Worm (Caenorhabditis elegans) whole organism, L4 larva: ENCODE data around the gene C50E10.1.

ENCODE experiments used
- aly-2 ChIP-seq: sonication (generic microtip); optimal IDR thresholded peaks from 2 replicates; lab custom pipeline; 2018; ENCODE audit warnings: missing biosample characterization, missing genetic modification characterization
- ama-1 ChIP-seq: fragments of 150-350 bp; optimal IDR thresholded peaks from 2 replicates; lab custom pipeline; 2014; ENCODE audit warnings: inconsistent platforms, mixed read lengths
- lin-39 ChIP-seq: fragments of 150-350 bp; optimal IDR thresholded peaks from 2 replicates; lab custom pipeline; 2014; ENCODE audit warnings: missing biosample characterization, missing genetic modification reagents, missing genetic modification characterization
- nhr-28 ChIP-seq: fragments of 150-350 bp; optimal IDR thresholded peaks from 2 replicates; lab custom pipeline; 2014; ENCODE audit warnings: missing biosample characterization, missing genetic modification characterization
- pha-4 ChIP-seq, 2 experiments: fragments of 150-350 bp in 1 of 2; fragments of 200-800 bp in 1 of 2; sonication (Bioruptor generic) in 1 of 2; IDR thresholded peaks in 1 of 2; optimal IDR thresholded peaks in 1 of 2; 2 replicates each; pipeline versions ENCODE4 v1.3.6 to Lab custom; 2014 to 2022; ENCODE audit warnings: missing genetic modification characterization in 2 of 2, missing genetic modification reagents in 2 of 2, missing biosample characterization in 1 of 2, missing compliant biosample characterization in 1 of 2
- zfp-3 ChIP-seq: fragments of 200-800 bp; sonication (Bioruptor generic); conservative IDR thresholded peaks from 2 replicates; pipeline ENCODE4 v1.3.6; 2022; ENCODE audit warnings: missing genetic modification reagents, missing genetic modification characterization, missing compliant biosample characterization

- TF ChIP-seq aly-2 (tag; lab: Kevin White, UChicago), result no peak
- TF ChIP-seq lin-39 (tag; lab: Kevin White, UChicago), result no peak
- no peak for TF ChIP-seq pha-4 (GFP tag; IDR thresholded peaks at IDR 0.05; lab: Robert Waterston, UW)
- no peak for TF ChIP-seq pha-4 (tag; optimal IDR thresholded peaks at IDR 0.05; lab: Kevin White, UChicago)
- no peak for TF ChIP-seq nhr-28 (tag; lab: Kevin White, UChicago)
- TF ChIP-seq ama-1 (lab: Kevin White, UChicago), result no peak
- no peak for TF ChIP-seq zfp-3 (GFP tag; lab: Robert Waterston, UW)
Measured at ce11 chrII:12328994-12329393, 26.7 kb upstream of the C50E10.1 start, which contains the start of gene sre-55.
